Fruit fly (Drosophila melanogaster): ENCODE data around the gene Ggamma30A.

DNA sequence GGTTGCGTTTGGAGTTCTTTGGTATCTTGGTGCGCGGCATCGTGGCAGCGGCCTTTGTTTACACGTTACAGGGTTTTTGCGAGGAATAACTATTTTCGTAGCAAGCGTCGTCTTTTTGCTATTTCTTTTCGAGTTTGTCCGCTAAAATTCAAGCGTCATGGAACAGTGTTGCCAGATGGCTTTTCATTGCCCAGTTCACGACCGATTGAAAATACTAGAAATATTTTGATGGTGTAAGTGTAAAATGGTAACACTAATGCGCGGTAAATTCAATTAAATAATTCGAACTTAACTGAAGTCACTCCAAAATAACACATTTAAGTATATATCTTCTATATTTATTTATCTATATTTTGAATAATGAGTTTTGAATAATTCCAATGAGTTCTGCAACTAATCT, 3.4 kb upstream of the Ggamma30A start, which contains the start of gene borr:
- TF ChIP-seq usp (GFP tag; optimal IDR thresholded peaks at IDR 0.05), result no peak
- no peak for TF ChIP-seq pan (optimal IDR thresholded peaks at IDR 0.05)
- no peak for TF ChIP-seq psq (optimal IDR thresholded peaks at IDR 0.05)
- TF ChIP-seq CG8478 (optimal IDR thresholded peaks at IDR 0.05), result no peak

Measured in whole organism.